Fruit fly (Drosophila melanogaster): Measurements from ENCODE around the gene boss.
A peak's percentile ranks its signal among the peaks of the same experiment; 100 is the strongest.

The boss gene

DNA sequence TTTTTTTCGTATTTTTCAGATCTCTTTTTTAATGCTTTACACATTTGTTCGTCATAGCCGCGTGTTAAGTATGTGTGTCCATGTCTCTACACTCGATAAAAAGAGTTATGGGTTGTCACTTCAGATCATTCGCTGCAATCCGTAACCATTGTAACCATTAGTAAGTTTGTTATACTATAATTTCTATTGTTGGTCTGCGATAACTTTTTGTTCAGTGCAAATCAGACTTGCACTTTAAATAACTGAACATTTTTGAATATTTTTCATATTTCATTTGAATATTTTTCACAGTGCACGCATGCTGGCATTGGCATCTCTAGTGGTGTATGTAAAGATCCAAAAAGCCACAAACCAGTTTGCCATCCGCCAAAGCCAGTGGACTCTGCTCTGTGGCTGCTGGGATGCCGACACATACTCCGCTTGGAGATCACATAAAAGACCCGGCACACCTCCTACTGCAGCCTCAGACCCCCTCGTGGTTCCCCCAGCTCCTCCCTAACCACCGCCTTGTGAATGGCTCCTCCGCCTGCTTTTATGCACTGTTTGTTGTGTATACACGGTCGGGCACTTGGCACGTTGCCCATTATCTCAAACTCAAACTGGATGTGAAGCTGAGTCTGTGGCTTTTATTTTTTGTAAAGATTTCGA, 47.2 kb downstream of the boss start (continued):
- TF ChIP-seq CG10669 (GFP tag; optimal IDR thresholded peaks at IDR 0.05), result peak; percentile 98
- TF ChIP-seq CG8319 (GFP tag; optimal IDR thresholded peaks at IDR 0.05), result peak; percentile 92
- no peak for TF ChIP-seq fkh (GFP tag; optimal IDR thresholded peaks at IDR 0.05)
- peak; percentile 97 for TF ChIP-seq CG6808 (GFP tag; optimal IDR thresholded peaks at IDR 0.05)
- TF ChIP-seq salr (GFP tag; optimal IDR thresholded peaks at IDR 0.05), result peak; percentile 96 to 97
- TF ChIP-seq CG15336 (GFP tag; IDR thresholded peaks at IDR 0.05), result peak; percentile 96
- TF ChIP-seq CG32006 (GFP tag; optimal IDR thresholded peaks at IDR 0.05), result peak; percentile 97
- peak; percentile 99 for TF ChIP-seq CG3919 (GFP tag; optimal IDR thresholded peaks at IDR 0.05)
- peak; percentile 97 for TF ChIP-seq lz (GFP tag; optimal IDR thresholded peaks at IDR 0.05)
- TF ChIP-seq vri (GFP tag; optimal IDR thresholded peaks at IDR 0.05), result peak; percentile 97
- peak; percentile 97 for TF ChIP-seq OdsH (GFP tag; optimal IDR thresholded peaks at IDR 0.05)
- peak; percentile 99 for TF ChIP-seq Met (GFP tag; optimal IDR thresholded peaks at IDR 0.05)
- TF ChIP-seq CG8119 (GFP tag; IDR thresholded peaks at IDR 0.05), result peak; percentile 97
- TF ChIP-seq CG6854 (GFP tag; optimal IDR thresholded peaks at IDR 0.05), result peak; percentile 82
- TF ChIP-seq Sox15 (GFP tag; optimal IDR thresholded peaks at IDR 0.05), result peak; percentile 93
- TF ChIP-seq Blimp-1 (GFP tag; optimal IDR thresholded peaks at IDR 0.05), result peak; percentile 84
- TF ChIP-seq CG4318 (GFP tag; optimal IDR thresholded peaks at IDR 0.05), result peak; percentile 93
- TF ChIP-seq CG16779 (tag; optimal IDR thresholded peaks at IDR 0.05), result peak; percentile 93
- peak; percentile 98 for TF ChIP-seq pdm3 (GFP tag; optimal IDR thresholded peaks at IDR 0.05)
- TF ChIP-seq dac (GFP tag; optimal IDR thresholded peaks at IDR 0.05), result peak; percentile 91
- peak; percentile 95 for TF ChIP-seq CG9139 (GFP tag; optimal IDR thresholded peaks at IDR 0.05)
- TF ChIP-seq Ets21C (GFP tag; optimal IDR thresholded peaks at IDR 0.05), result peak; percentile 95
- TF ChIP-seq Hr4 (GFP tag; optimal IDR thresholded peaks at IDR 0.05), result peak; percentile 98
- peak; percentile 88 for TF ChIP-seq fd85E (GFP tag; optimal IDR thresholded peaks at IDR 0.05)
- TF ChIP-seq CG34406 (GFP tag; optimal IDR thresholded peaks at IDR 0.05), result peak; percentile 97
- TF ChIP-seq spab (GFP tag; optimal IDR thresholded peaks at IDR 0.05), result peak; percentile 98
- TF ChIP-seq CG31627 (GFP tag; optimal IDR thresholded peaks at IDR 0.05), result peak; percentile 98
- peak; percentile 97 for TF ChIP-seq dsx (GFP tag; optimal IDR thresholded peaks at IDR 0.05; ENCODE audit: poor library complexity, severe bottlenecking)
- peak; percentile 96 for TF ChIP-seq net (GFP tag; optimal IDR thresholded peaks at IDR 0.05)
- TF ChIP-seq CG6163 (GFP tag; IDR thresholded peaks at IDR 0.05), result peak; percentile 95
- peak; percentile 97 for TF ChIP-seq CG10631 (GFP tag; optimal IDR thresholded peaks at IDR 0.05)
- TF ChIP-seq Eip93F (GFP tag; optimal IDR thresholded peaks at IDR 0.05), result peak; percentile 96
- TF ChIP-seq Smox (GFP tag; optimal IDR thresholded peaks at IDR 0.05), result peak; percentile 97
- peak; percentile 99 for TF ChIP-seq Ets96B (tag; optimal IDR thresholded peaks at IDR 0.05)
- peak; percentile 95 for TF ChIP-seq CG7368 (GFP tag; optimal IDR thresholded peaks at IDR 0.05)
- TF ChIP-seq CG1621 (tag; optimal IDR thresholded peaks at IDR 0.05), result peak; percentile 96

DNA sequence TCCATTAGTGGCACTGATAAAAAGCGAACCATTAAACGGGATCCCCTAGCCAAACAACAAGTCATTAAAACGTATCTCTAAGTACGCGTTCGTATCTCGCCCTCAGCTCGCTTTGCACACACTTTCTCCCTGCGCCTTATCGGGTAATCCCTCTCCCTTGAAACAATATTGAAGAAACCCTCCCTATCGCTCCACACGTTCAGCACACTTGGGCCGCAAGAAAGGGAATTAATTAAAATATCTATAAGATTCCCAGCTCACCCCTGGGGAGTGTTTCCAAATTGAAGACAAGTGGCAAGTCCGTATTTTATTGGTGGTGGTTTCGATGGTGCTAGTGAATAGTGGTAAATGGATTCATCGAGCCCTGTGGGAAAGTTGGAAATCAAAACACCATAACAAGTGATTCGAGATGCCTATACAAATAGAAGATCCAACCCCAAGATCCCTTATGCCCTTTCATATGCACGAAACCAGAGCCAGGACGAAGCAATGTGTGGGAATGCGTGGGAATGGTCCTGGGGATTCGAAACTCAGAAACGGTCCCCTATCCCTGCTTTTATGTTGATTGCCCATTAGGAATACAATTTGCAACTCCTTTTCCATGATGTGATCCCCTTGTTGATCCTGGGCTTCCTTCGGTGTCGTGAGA, 48.1 kb downstream of the boss start:
- no peak for TF ChIP-seq CG6163 (GFP tag; IDR thresholded peaks at IDR 0.05)
- TF ChIP-seq Eip78C (GFP tag), result peak; percentile 36
- no peak for TF ChIP-seq CG15336 (GFP tag; IDR thresholded peaks at IDR 0.05)
- TF ChIP-seq CG6276 (GFP tag; optimal IDR thresholded peaks at IDR 0.05), result no peak
- no peak for TF ChIP-seq CG11294 (GFP tag; IDR thresholded peaks at IDR 0.05)
